Worm (Caenorhabditis elegans): ENCODE results near the gene R05G6.10.

Gene R05G6.10

ce11 chrIV:7550445-7550844 is 8.1 kb upstream of the R05G6.10 start, which contains the start of gene pam-1 (continued):
- TF ChIP-seq spr-1 (tag; optimal IDR thresholded peaks at IDR 0.05), result no peak
- peak; percentile 43 for TF ChIP-seq dve-1 (tag; optimal IDR thresholded peaks at IDR 0.05; ENCODE audit: insufficient read depth)
- no peak for TF ChIP-seq nhr-6 (tag; optimal IDR thresholded peaks at IDR 0.05)
- TF ChIP-seq daf-8 (GFP tag; IDR thresholded peaks at IDR 0.05), result no peak
- TF ChIP-seq tag-97 (GFP tag; IDR thresholded peaks at IDR 0.05), result no peak
- no peak for TF ChIP-seq ZK546.5 (tag; optimal IDR thresholded peaks at IDR 0.05)
- TF ChIP-seq spr-3 (GFP tag; optimal IDR thresholded peaks at IDR 0.05), result no peak
- no peak for TF ChIP-seq R02D3.7 (tag; optimal IDR thresholded peaks at IDR 0.05)
- TF ChIP-seq zip-2 (tag; optimal IDR thresholded peaks at IDR 0.05), result no peak
- TF ChIP-seq mes-2 (tag; optimal IDR thresholded peaks at IDR 0.05; ENCODE audit: poor library complexity, severe bottlenecking), result no peak
- TF ChIP-seq D1046.2 (GFP tag; IDR thresholded peaks at IDR 0.05), result no peak
- TF ChIP-seq nhr-102 (tag; optimal IDR thresholded peaks at IDR 0.05), result no peak
- no peak for TF ChIP-seq lin-13 (GFP tag; optimal IDR thresholded peaks at IDR 0.05)
- TF ChIP-seq F26F4.8 (GFP tag; conservative IDR thresholded peaks at IDR 0.05), result no peak
- TF ChIP-seq lin-38 (GFP tag; IDR thresholded peaks at IDR 0.05), result no peak
- no peak for TF ChIP-seq ama-1 (optimal IDR thresholded peaks at IDR 0.05)
- TF ChIP-seq set-16 (GFP tag; IDR thresholded peaks at IDR 0.05), result no peak
- no peak for TF ChIP-seq nhr-77 (tag; optimal IDR thresholded peaks at IDR 0.05)
- TF ChIP-seq ceh-82 (tag; optimal IDR thresholded peaks at IDR 0.05), result no peak
- no peak for TF ChIP-seq zfp-3 (GFP tag; conservative IDR thresholded peaks at IDR 0.05)
- no peak for TF ChIP-seq nhr-10 (tag; optimal IDR thresholded peaks at IDR 0.05)
- TF ChIP-seq lin-15B (tag; optimal IDR thresholded peaks at IDR 0.05), result no peak
- TF ChIP-seq F44E2.7 (GFP tag; IDR thresholded peaks at IDR 0.05), result no peak
- no peak for TF ChIP-seq nhr-48 (tag; optimal IDR thresholded peaks at IDR 0.05)
- no peak for TF ChIP-seq cey-2 (tag; optimal IDR thresholded peaks at IDR 0.05; ENCODE audit: borderline replicate concordance, insufficient read depth)

DNA sequence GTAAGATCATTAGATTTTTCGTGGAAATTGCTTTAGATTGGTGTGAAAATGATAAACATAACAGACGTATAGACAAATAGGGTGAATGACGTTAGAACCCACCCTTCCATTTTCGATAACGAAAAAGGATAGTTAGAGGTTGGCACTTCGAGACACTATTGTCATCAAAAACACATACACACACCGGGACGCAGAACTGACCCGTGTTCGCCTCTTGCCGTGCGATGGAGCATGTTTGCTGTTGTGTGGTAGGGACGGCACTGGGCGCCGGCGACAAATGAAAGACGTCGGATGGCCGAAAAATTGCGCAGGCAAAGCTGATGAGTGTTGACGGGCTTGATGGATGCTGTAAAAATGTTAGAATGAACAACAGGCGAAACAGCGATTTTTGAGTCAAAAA is 7.5 kb upstream of the R05G6.10 start:
- TF ChIP-seq pqm-1 (tag; optimal IDR thresholded peaks at IDR 0.05) (peak; percentile 42), hlh-11 (tag; optimal IDR thresholded peaks at IDR 0.05) (peak; percentile 79), nhr-48 (tag; optimal IDR thresholded peaks at IDR 0.05) (peak; percentile 20), mes-2 (tag; optimal IDR thresholded peaks at IDR 0.05; ENCODE audit: poor library complexity, severe bottlenecking) (peak; percentile 68), madf-5 (GFP tag; IDR thresholded peaks at IDR 0.05) (0 out of 4 replicates have a peak, but pooled peaks of 1 of the 2 experiments have one; percentile 70), lin-38 (GFP tag; IDR thresholded peaks at IDR 0.05) (peak; percentile 80), pha-4 (GFP tag; IDR thresholded peaks at IDR 0.05) (no peak), pha-4 (tag; optimal IDR thresholded peaks at IDR 0.05) (no peak), mdl-1 (tag; optimal IDR thresholded peaks at IDR 0.05) (peak in 1 of 2 experiments; percentile 6), hlh-30 (tag; optimal IDR thresholded peaks at IDR 0.05; ENCODE audit: insufficient read depth) (peak; percentile 61), lsy-2 (tag; optimal IDR thresholded peaks at IDR 0.05) (peak in 1 of 2 experiments; percentile 48), lir-3 (tag; optimal IDR thresholded peaks at IDR 0.05) (no peak), mep-1 (tag; optimal IDR thresholded peaks at IDR 0.05) (peak; percentile 68), aha-1 (tag) (peak; percentile 50), dmd-6 (GFP tag; IDR thresholded peaks at IDR 0.05) (peak; percentile 81), Y48G9A.11 (GFP tag; IDR thresholded peaks at IDR 0.05) (0 out of 2 replicates have a peak, but pooled peaks have one; percentile 21), daf-16 (GFP tag; optimal IDR thresholded peaks at IDR 0.05) (no peak), daf-16 (tag; optimal IDR thresholded peaks at IDR 0.05) (peak; percentile 83), nhr-11 (tag; optimal IDR thresholded peaks at IDR 0.05) (no peak), lin-1 (GFP tag; IDR thresholded peaks at IDR 0.05) (peak; percentile 60), hmg-1.1 (GFP tag; IDR thresholded peaks at IDR 0.05) (peak; percentile 27; the same call in 1 of the 2 replicates), ztf-7 (tag; optimal IDR thresholded peaks at IDR 0.05) (no peak), nhr-102 (tag; optimal IDR thresholded peaks at IDR 0.05) (peak; percentile 25), hif-1 (tag; optimal IDR thresholded peaks at IDR 0.05) (peak in 1 of 2 experiments; percentile 8), mxl-3 (GFP tag; optimal IDR thresholded peaks at IDR 0.05) (peak; percentile 74), set-16 (GFP tag; IDR thresholded peaks at IDR 0.05) (0 out of 2 replicates have a peak, but pooled peaks have one; percentile 17), dve-1 (tag; optimal IDR thresholded peaks at IDR 0.05; ENCODE audit: insufficient read depth) (peak; percentile 61), arid-1 (GFP tag; conservative IDR thresholded peaks at IDR 0.05) (no peak), vab-7 (GFP tag; IDR thresholded peaks at IDR 0.05) (0 out of 2 replicates have a peak, but pooled peaks have one; percentile 23), rbr-2 (tag; optimal IDR thresholded peaks at IDR 0.05) (peak; percentile 2), nhr-28 (tag; optimal IDR thresholded peaks at IDR 0.05) (peak; percentile 70), lin-13 (GFP tag; optimal IDR thresholded peaks at IDR 0.05) (peak; percentile 29)
